Fruit fly (Drosophila melanogaster) S2 (cell line): ENCODE measurements around the gene Hcf.

Experiments used
- CG8478 ChIP-seq: fragments of >200 bp; optimal IDR thresholded peaks from 2 replicates; lab custom pipeline; 2018
- CTCF ChIP-seq, 2 experiments: fragments of >200 bp; optimal IDR thresholded peaks; 2 replicates each; lab custom pipeline; 2018

dm6 chr4:421025-421424, 61.3 kb downstream of the Hcf start:
- no peak for TF ChIP-seq CG8478 (lab: Kevin White, UChicago)
- no peak for TF ChIP-seq CTCF (optimal IDR thresholded peaks at IDR 0.05; lab: Kevin White, UChicago)
